Worm (Caenorhabditis elegans): ENCODE measurements around the gene pdr-1.

DNA sequence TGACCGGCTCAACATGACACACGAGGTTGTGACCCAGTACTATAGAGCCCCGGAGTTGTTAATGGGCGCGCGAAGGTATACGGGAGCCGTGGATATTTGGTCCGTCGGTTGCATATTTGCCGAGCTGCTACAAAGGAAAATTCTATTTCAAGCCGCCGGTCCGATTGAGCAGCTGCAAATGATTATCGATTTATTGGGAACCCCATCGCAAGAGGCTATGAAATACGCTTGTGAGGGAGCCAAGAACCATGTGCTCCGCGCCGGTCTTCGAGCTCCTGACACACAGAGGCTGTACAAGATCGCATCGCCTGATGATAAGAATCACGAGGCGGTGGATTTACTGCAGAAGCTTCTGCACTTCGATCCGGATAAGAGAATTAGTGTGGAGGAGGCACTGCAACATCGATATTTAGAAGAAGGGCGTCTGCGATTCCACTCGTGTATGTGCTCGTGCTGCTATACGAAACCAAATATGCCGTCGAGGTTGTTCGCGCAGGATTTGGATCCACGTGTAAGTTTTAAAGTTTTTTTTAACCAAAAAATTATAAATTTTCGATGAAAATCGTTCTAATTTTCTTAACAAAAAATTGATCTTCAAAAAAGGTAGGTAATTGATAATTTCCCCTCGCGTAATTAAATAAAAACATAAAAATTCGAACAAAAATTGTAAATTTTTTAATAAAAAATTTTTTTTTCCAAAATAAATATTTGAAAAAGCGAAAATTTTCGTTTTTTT lies 48.8 kb upstream of the pdr-1 start:
- TF ChIP-seq flt-1 (GFP tag; IDR thresholded peaks at IDR 0.05), result 0 out of 2 replicates have a peak, but pooled peaks have one; percentile 23
- TF ChIP-seq T22C8.4 (GFP tag; IDR thresholded peaks at IDR 0.05), result 0 out of 2 replicates have a peak, but pooled peaks have one; percentile 40
- TF ChIP-seq ztf-29 (GFP tag; IDR thresholded peaks at IDR 0.05), result no peak
- no peak for TF ChIP-seq cog-1 (tag; optimal IDR thresholded peaks at IDR 0.05)
- TF ChIP-seq tab-1 (GFP tag; IDR thresholded peaks at IDR 0.05), result no peak
- TF ChIP-seq ref-1 (GFP tag; conservative IDR thresholded peaks at IDR 0.05), result no peak
- TF ChIP-seq klf-2 (GFP tag; conservative IDR thresholded peaks at IDR 0.05), result no peak
- TF ChIP-seq ztf-23 (GFP tag; IDR thresholded peaks at IDR 0.05), result no peak

All from whole organism, midembryonic.